Fruit fly (Drosophila melanogaster) whole organism, embryonic: ENCODE results near the gene SNRPG.
A peak's percentile ranks its signal among the peaks of the same experiment; 100 is the strongest.

Source experiments
- Adf1 ChIP-seq: fragments of 200-800 bp; sonication (Bioruptor generic); IDR thresholded peaks from 2 replicates; pipeline ENCODE4 v1.3.6; 2022; ENCODE audit warnings: missing biosample characterization, missing genetic modification characterization
- B-H2 ChIP-seq: fragments of 200-800 bp; sonication (Bioruptor generic); optimal IDR thresholded peaks from 2 replicates; lab custom pipeline; 2018; ENCODE audit warnings: missing biosample characterization, mild to moderate bottlenecking, missing genetic modification characterization
- CG12659 ChIP-seq: fragments of 200-800 bp; sonication (Bioruptor generic); optimal IDR thresholded peaks from 3 replicates; lab custom pipeline; 2017; ENCODE audit warnings: mild to moderate bottlenecking, missing biosample characterization, missing genetic modification reagents, missing genetic modification characterization
- CG13123 ChIP-seq: fragments of 200-800 bp; sonication (Bioruptor generic); optimal IDR thresholded peaks from 2 replicates; lab custom pipeline; 2016; ENCODE audit warnings: missing biosample characterization, missing genetic modification characterization
- CG15011 ChIP-seq: fragments of 200-800 bp; sonication (Bioruptor generic); optimal IDR thresholded peaks from 3 replicates; lab custom pipeline; 2018; ENCODE audit warnings: missing biosample characterization, mild to moderate bottlenecking, missing genetic modification characterization
- CG15514 ChIP-seq: fragments of 200-800 bp; sonication (Bioruptor generic); optimal IDR thresholded peaks from 3 replicates; lab custom pipeline; 2017; ENCODE audit warnings: missing biosample characterization, missing genetic modification characterization, mild to moderate bottlenecking, moderate library complexity, missing genetic modification reagents
- CG1603 ChIP-seq: fragments of 200-800 bp; sonication (Bioruptor generic); optimal IDR thresholded peaks from 2 replicates; lab custom pipeline; 2019; ENCODE audit warnings: missing biosample characterization, mild to moderate bottlenecking, missing genetic modification characterization, moderate library complexity
- CG16813 ChIP-seq: fragments of 200-800 bp; sonication (Bioruptor generic); IDR thresholded peaks from 3 replicates; pipeline ENCODE4 v1.3.6; 2022; ENCODE audit warnings: missing biosample characterization, missing genetic modification characterization; ENCODE audit not compliant: partially characterized antibody
- CG17612 ChIP-seq: fragments of 200-800 bp; sonication (Bioruptor generic); IDR thresholded peaks from 2 replicates; pipeline ENCODE4 v1.3.6; 2022; ENCODE audit warnings: missing biosample characterization, missing genetic modification characterization
- CG18262 ChIP-seq: fragments of 200-800 bp; optimal IDR thresholded peaks from 3 replicates; lab custom pipeline; 2019; ENCODE audit warnings: missing biosample characterization, mild to moderate bottlenecking, missing genetic modification characterization, moderate library complexity
- CG18476 ChIP-seq: fragments of 200-800 bp; sonication (Bioruptor generic); optimal IDR thresholded peaks from 2 replicates; lab custom pipeline; 2016; ENCODE audit warnings: missing biosample characterization, mild to moderate bottlenecking, missing genetic modification characterization
- CG2202 ChIP-seq: fragments of 200-800 bp; sonication (Bioruptor generic); optimal IDR thresholded peaks from 2 replicates; lab custom pipeline; 2018; ENCODE audit warnings: missing biosample characterization, mild to moderate bottlenecking, missing genetic modification characterization
- CG32772 ChIP-seq: fragments of 200-800 bp; sonication (Bioruptor generic); IDR thresholded peaks from 2 replicates; pipeline ENCODE4 v1.3.6; 2022; ENCODE audit warnings: missing biosample characterization, missing genetic modification characterization
- CG5953 ChIP-seq: fragments of 200-800 bp; sonication (Bioruptor generic); IDR thresholded peaks from 2 replicates; pipeline ENCODE4 v1.3.6; 2022; ENCODE audit warnings: missing biosample characterization, missing genetic modification characterization
- CG6175 ChIP-seq: fragments of 200-800 bp; sonication (Bioruptor generic); IDR thresholded peaks from 3 replicates; pipeline ENCODE4 v1.3.6; 2022; ENCODE audit warnings: missing biosample characterization, missing genetic modification characterization
- CG6272 ChIP-seq: fragments of 200-800 bp; sonication (Bioruptor generic); IDR thresholded peaks from 2 replicates; pipeline ENCODE4 v1.3.6; 2022; ENCODE audit warnings: missing biosample characterization, missing genetic modification characterization
- CG7928 ChIP-seq: fragments of 200-800 bp; sonication (Bioruptor generic); optimal IDR thresholded peaks from 2 replicates; lab custom pipeline; 2017; ENCODE audit warnings: missing biosample characterization, mild to moderate bottlenecking, missing genetic modification characterization
- CG8359 ChIP-seq: fragments of 200-800 bp; sonication (Bioruptor generic); optimal IDR thresholded peaks from 2 replicates; lab custom pipeline; 2017; ENCODE audit warnings: missing biosample characterization, mild to moderate bottlenecking, missing genetic modification characterization, borderline replicate concordance
- CHES-1-like ChIP-seq: fragments of 200-800 bp; sonication (Bioruptor generic); optimal IDR thresholded peaks from 2 replicates; lab custom pipeline; 2016; ENCODE audit warnings: missing biosample characterization, missing genetic modification characterization
- CoRest ChIP-seq: fragments of 200-800 bp; sonication (Bioruptor generic); optimal IDR thresholded peaks from 3 replicates; lab custom pipeline; 2018; ENCODE audit warnings: missing biosample characterization, mild to moderate bottlenecking, missing genetic modification characterization, moderate library complexity
- Dref ChIP-seq: fragments of 200-800 bp; sonication (Bioruptor generic); IDR thresholded peaks from 2 replicates; pipeline ENCODE4 v1.3.6; 2022; ENCODE audit warnings: missing biosample characterization, missing genetic modification characterization
- Ets97D ChIP-seq: fragments of 200-800 bp; sonication (Bioruptor generic); optimal IDR thresholded peaks from 3 replicates; lab custom pipeline; 2016; ENCODE audit warnings: missing biosample characterization, missing genetic modification characterization
- Hmr ChIP-seq: fragments of 200-800 bp; sonication (Bioruptor generic); optimal IDR thresholded peaks from 3 replicates; lab custom pipeline; 2017; ENCODE audit warnings: mild to moderate bottlenecking, missing biosample characterization, missing genetic modification reagents, missing genetic modification characterization
- Hmx ChIP-seq: fragments of 200-800 bp; sonication (Bioruptor generic); optimal IDR thresholded peaks from 2 replicates; lab custom pipeline; 2016; ENCODE audit warnings: missing biosample characterization, missing genetic modification characterization
- Jarid2 ChIP-seq: fragments of 200-800 bp; sonication (Bioruptor generic); optimal IDR thresholded peaks from 3 replicates; lab custom pipeline; 2017; ENCODE audit warnings: mild to moderate bottlenecking, missing biosample characterization, missing genetic modification reagents, missing genetic modification characterization
- NC2β ChIP-seq: fragments of 200-800 bp; sonication (Bioruptor generic); optimal IDR thresholded peaks from 2 replicates; lab custom pipeline; 2016; ENCODE audit warnings: missing biosample characterization, missing genetic modification characterization
- Oaz ChIP-seq: fragments of 200-800 bp; sonication (Bioruptor generic); IDR thresholded peaks from 2 replicates; pipeline ENCODE4 v1.3.6; 2022; ENCODE audit warnings: missing biosample characterization, missing genetic modification characterization
- Poxn ChIP-seq: fragments of 200-800 bp; sonication (Bioruptor generic); IDR thresholded peaks from 2 replicates; pipeline ENCODE4 v1.3.6; 2022; ENCODE audit warnings: missing biosample characterization, missing genetic modification characterization
- Scr ChIP-seq: fragments of 200-800 bp; sonication (Bioruptor generic); IDR thresholded peaks from 2 replicates; pipeline ENCODE4 v1.3.6; 2022; ENCODE audit warnings: missing biosample characterization, missing genetic modification characterization; ENCODE audit not compliant: partially characterized antibody
- Sox102F ChIP-seq: fragments of 200-800 bp; sonication (Bioruptor generic); optimal IDR thresholded peaks from 2 replicates; lab custom pipeline; 2018; ENCODE audit warnings: missing biosample characterization, mild to moderate bottlenecking, missing genetic modification characterization, moderate library complexity
- Usf ChIP-seq: fragments of 200-800 bp; sonication (Bioruptor generic); optimal IDR thresholded peaks from 2 replicates; lab custom pipeline; 2017; ENCODE audit warnings: missing genotype, missing biosample characterization, missing genetic modification characterization
- Xrp1 ChIP-seq: fragments of 200-800 bp; sonication (Bioruptor generic); IDR thresholded peaks from 2 replicates; pipeline ENCODE4 v1.3.6; 2022; ENCODE audit warnings: missing biosample characterization, missing genetic modification characterization
- ac ChIP-seq: fragments of 200-800 bp; sonication (Bioruptor generic); optimal IDR thresholded peaks from 3 replicates; lab custom pipeline; 2017; ENCODE audit warnings: missing biosample characterization, mild to moderate bottlenecking, missing genetic modification characterization
- cad ChIP-seq: fragments of >200 bp; optimal IDR thresholded peaks from 2 replicates; lab custom pipeline; 2017; ENCODE audit warnings: missing biosample characterization, missing genetic modification characterization
- cas ChIP-seq: fragments of 200-800 bp; sonication (Bioruptor generic); IDR thresholded peaks from 2 replicates; pipeline ENCODE4 v1.3.6; 2022; ENCODE audit warnings: missing biosample characterization, missing genetic modification characterization
- cwo ChIP-seq: fragments of 200-800 bp; sonication (Bioruptor generic); optimal IDR thresholded peaks from 3 replicates; lab custom pipeline; 2017; ENCODE audit warnings: missing biosample characterization, missing genetic modification characterization, mild to moderate bottlenecking, moderate library complexity, missing genetic modification reagents
- gro ChIP-seq: fragments of 200-800 bp; sonication (Bioruptor generic); optimal IDR thresholded peaks from 2 replicates; lab custom pipeline; 2016; ENCODE audit warnings: missing biosample characterization, missing genetic modification characterization
- insv ChIP-seq, 2 experiments: fragments of 200-800 bp; sonication (Bioruptor generic); optimal IDR thresholded peaks; 3 replicates each; lab custom pipeline; 2016 to 2018; ENCODE audit warnings: missing biosample characterization in 2 of 2, missing genetic modification characterization in 2 of 2
- inv ChIP-seq: fragments of 200-800 bp; sonication (Bioruptor generic); IDR thresholded peaks from 2 replicates; pipeline ENCODE4 v1.3.6; 2022; ENCODE audit warnings: missing biosample characterization, missing genetic modification characterization; ENCODE audit not compliant: partially characterized antibody
- lilli ChIP-seq: fragments of 200-800 bp; sonication (Bioruptor generic); optimal IDR thresholded peaks from 3 replicates; lab custom pipeline; 2016; ENCODE audit warnings: missing biosample characterization, missing genetic modification characterization
- mam ChIP-seq: fragments of 200-800 bp; sonication (Bioruptor generic); optimal IDR thresholded peaks from 3 replicates; lab custom pipeline; 2016; ENCODE audit warnings: missing biosample characterization, missing genetic modification characterization
- mld ChIP-seq: fragments of 200-800 bp; sonication (Bioruptor generic); IDR thresholded peaks from 3 replicates; pipeline ENCODE4 v1.3.6; 2022; ENCODE audit warnings: missing biosample characterization, missing genetic modification characterization; ENCODE audit not compliant: partially characterized antibody
- pb ChIP-seq: fragments of 200-800 bp; sonication (Bioruptor generic); optimal IDR thresholded peaks from 3 replicates; lab custom pipeline; 2016; ENCODE audit warnings: missing biosample characterization, missing genetic modification characterization
- pzg ChIP-seq: fragments of 200-800 bp; sonication (Bioruptor generic); optimal IDR thresholded peaks from 3 replicates; lab custom pipeline; 2018; ENCODE audit warnings: missing biosample characterization, mild to moderate bottlenecking, missing genetic modification characterization, moderate library complexity
- tna ChIP-seq: fragments of 200-800 bp; sonication (Bioruptor generic); IDR thresholded peaks from 2 replicates; pipeline ENCODE4 v1.3.6; 2022; ENCODE audit warnings: missing biosample characterization, missing genetic modification characterization; ENCODE audit not compliant: partially characterized antibody
- twi ChIP-seq: fragments of 200-800 bp; optimal IDR thresholded peaks from 2 replicates; lab custom pipeline; 2019; ENCODE audit warnings: missing biosample characterization, mild to moderate bottlenecking, missing genetic modification characterization, moderate library complexity
- unpg ChIP-seq: fragments of 200-800 bp; sonication (Bioruptor generic); optimal IDR thresholded peaks from 3 replicates; lab custom pipeline; 2018; ENCODE audit warnings: missing biosample characterization, mild to moderate bottlenecking, missing genetic modification characterization, moderate library complexity
- vfl ChIP-seq: fragments of 200-800 bp; sonication (Bioruptor generic); optimal IDR thresholded peaks from 2 replicates; lab custom pipeline; 2016; ENCODE audit warnings: missing biosample characterization, missing genetic modification characterization

Gene SNRPG

DNA sequence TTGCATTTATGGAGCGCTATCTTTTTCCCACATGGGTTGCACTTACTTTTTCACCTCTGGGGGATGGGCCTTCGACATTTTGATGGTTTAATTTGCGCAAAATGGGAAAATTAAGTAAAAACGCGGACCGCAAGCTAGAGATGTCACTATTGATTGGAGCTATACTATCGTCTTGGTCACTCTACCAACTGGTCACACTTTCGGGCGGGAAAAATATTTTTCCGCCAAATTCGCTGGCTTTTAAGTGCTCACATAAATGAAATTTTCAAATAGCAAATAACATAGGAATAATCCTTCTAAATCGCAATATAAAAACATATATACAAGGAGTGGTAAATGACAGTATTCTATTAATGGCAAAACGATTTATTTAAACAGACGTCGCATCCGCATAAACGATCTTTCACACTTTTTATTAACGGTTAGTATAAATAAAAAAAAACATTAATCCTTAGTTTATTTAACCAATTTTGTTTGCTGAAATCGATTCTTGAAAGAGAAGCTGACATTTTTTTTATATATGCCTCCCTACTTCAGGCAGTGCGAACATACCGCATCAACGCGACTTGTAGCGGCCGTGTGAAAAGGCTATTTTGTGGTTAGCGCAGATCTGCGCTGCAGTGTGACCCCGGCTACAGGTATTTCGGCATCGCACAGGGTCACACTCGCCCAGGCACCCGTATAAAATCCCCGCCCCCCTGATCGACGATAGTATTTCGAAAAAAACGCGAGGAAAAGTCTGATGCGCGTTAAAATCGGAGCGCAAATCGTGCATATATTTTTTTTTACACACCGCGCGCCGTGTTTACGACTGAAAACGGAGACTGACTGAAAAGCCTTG is at the start of gene SNRPG, which contains the start of gene mthl1 (continued):
- TF ChIP-seq mam (GFP tag; lab: Kevin White, UChicago), result peak; percentile 68
- TF ChIP-seq vfl, result peak; percentile 82
- peak; percentile 87 for TF ChIP-seq Xrp1 (GFP tag; lab: Robert Waterston, UW)
- peak; percentile 74 for TF ChIP-seq inv
- TF ChIP-seq CG15011 (GFP tag; lab: Kevin White, UChicago), result no peak
- peak; percentile 68 for TF ChIP-seq Adf1 (GFP tag; lab: Robert Waterston, UW)
- peak; percentile 79 for TF ChIP-seq Sox102F (GFP tag; lab: Kevin White, UChicago)
- TF ChIP-seq CG7928 (GFP tag; lab: Kevin White, UChicago), result peak; percentile 38
- TF ChIP-seq unpg, result peak; percentile 65
- TF ChIP-seq Oaz (GFP tag; lab: Robert Waterston, UW), result peak; percentile 85
- TF ChIP-seq CG17612, result peak; percentile 85
- TF ChIP-seq CG16813, result peak; percentile 66
- peak; percentile 74 for TF ChIP-seq Scr (GFP tag; lab: Robert Waterston, UW)
- TF ChIP-seq CG2202 (tag; lab: Kevin White, UChicago), result no peak
- TF ChIP-seq CHES-1-like (GFP tag; lab: Kevin White, UChicago), result peak; percentile 58
- TF ChIP-seq insv (GFP tag; optimal IDR thresholded peaks at IDR 0.05; lab: Kevin White, UChicago), result peak in 1 of 2 experiments; percentile 35
- TF ChIP-seq CG5953 (GFP tag; lab: Robert Waterston, UW), result peak; percentile 81
- TF ChIP-seq CG18262, result peak; percentile 63
- peak; percentile 74 for TF ChIP-seq NC2β (GFP tag; lab: Kevin White, UChicago)
- TF ChIP-seq cad (GFP tag; lab: Kevin White, UChicago), result no peak
- TF ChIP-seq CG18476, result peak; percentile 79
- no peak for TF ChIP-seq twi (tag; lab: Kevin White, UChicago)
- TF ChIP-seq CoRest (tag; lab: Kevin White, UChicago), result peak; percentile 85
- TF ChIP-seq CG6272 (GFP tag; lab: Robert Waterston, UW), result peak; percentile 90
- TF ChIP-seq mld (GFP tag; lab: Robert Waterston, UW), result no peak
- no peak for TF ChIP-seq gro (GFP tag; lab: Kevin White, UChicago)
- no peak for TF ChIP-seq ac (GFP tag; lab: Kevin White, UChicago)
- TF ChIP-seq pb (GFP tag; lab: Kevin White, UChicago), result peak; percentile 49
- TF ChIP-seq CG13123 (GFP tag; lab: Kevin White, UChicago), result peak; percentile 29
- peak; percentile 88 for TF ChIP-seq CG6175 (GFP tag; lab: Robert Waterston, UW)
- peak; percentile 71 for TF ChIP-seq CG15514 (GFP tag; lab: Kevin White, UChicago)
- TF ChIP-seq Hmx (GFP tag; lab: Kevin White, UChicago), result peak; percentile 18
- TF ChIP-seq tna (GFP tag; lab: Robert Waterston, UW), result peak; percentile 46; the same call in 1 of the 2 replicates
- TF ChIP-seq CG12659 (GFP tag; lab: Kevin White, UChicago), result peak; percentile 86
- TF ChIP-seq cas (GFP tag; lab: Robert Waterston, UW), result peak; percentile 63; the same call in 1 of the 2 replicates
- TF ChIP-seq Jarid2, result peak; percentile 95
- peak; percentile 65 for TF ChIP-seq Poxn
- TF ChIP-seq Dref (GFP tag; lab: Robert Waterston, UW), result peak; percentile 53
- peak; percentile 59 for TF ChIP-seq B-H2 (GFP tag; lab: Kevin White, UChicago)
- TF ChIP-seq lilli (GFP tag; lab: Kevin White, UChicago), result peak; percentile 55
- peak; percentile 79 for TF ChIP-seq CG1603 (tag; lab: Kevin White, UChicago)
- peak; percentile 85 for TF ChIP-seq Ets97D (GFP tag; lab: Kevin White, UChicago)
- peak; percentile 85 for TF ChIP-seq pzg (GFP tag; lab: Kevin White, UChicago)
- peak; percentile 35 for TF ChIP-seq cwo (GFP tag; lab: Kevin White, UChicago)
- TF ChIP-seq Hmr, result peak; percentile 82
- peak; percentile 95 for TF ChIP-seq CG32772 (GFP tag; lab: Robert Waterston, UW)
- peak; percentile 85 for TF ChIP-seq Usf (GFP tag; lab: Kevin White, UChicago)
- no peak for TF ChIP-seq CG8359 (GFP tag; lab: Kevin White, UChicago)
